Fruit fly (Drosophila melanogaster) whole organism, wandering third instar larva: ENCODE results near the gene Gba1b.

Source experiments
- Dif ChIP-seq: fragments of 200-275, 200-300 bp; sonication (Bioruptor generic); optimal IDR thresholded peaks from 2 replicates; lab custom pipeline; 2018; ENCODE audit warnings: missing biosample characterization, missing genetic modification characterization; ENCODE audit not compliant: partially characterized antibody
- brk ChIP-seq: fragments of 200-800 bp; sonication (Bioruptor generic); optimal IDR thresholded peaks from 2 replicates; lab custom pipeline; 2016; ENCODE audit warnings: missing biosample characterization, mild to moderate bottlenecking, missing genetic modification characterization
- lola ChIP-seq: fragments of >200 bp; optimal IDR thresholded peaks from 2 replicates; lab custom pipeline; 2017; ENCODE audit warnings: missing biosample characterization, missing genetic modification characterization
- psq ChIP-seq: fragments of 200-800 bp; sonication (Bioruptor generic); optimal IDR thresholded peaks from 3 replicates; lab custom pipeline; 2017; ENCODE audit warnings: missing biosample characterization, mild to moderate bottlenecking, missing genetic modification characterization, moderate library complexity
- usp ChIP-seq: fragments of >200 bp; optimal IDR thresholded peaks from 2 replicates; lab custom pipeline; 2017; ENCODE audit warnings: missing biosample characterization, missing genetic modification characterization

DNA sequence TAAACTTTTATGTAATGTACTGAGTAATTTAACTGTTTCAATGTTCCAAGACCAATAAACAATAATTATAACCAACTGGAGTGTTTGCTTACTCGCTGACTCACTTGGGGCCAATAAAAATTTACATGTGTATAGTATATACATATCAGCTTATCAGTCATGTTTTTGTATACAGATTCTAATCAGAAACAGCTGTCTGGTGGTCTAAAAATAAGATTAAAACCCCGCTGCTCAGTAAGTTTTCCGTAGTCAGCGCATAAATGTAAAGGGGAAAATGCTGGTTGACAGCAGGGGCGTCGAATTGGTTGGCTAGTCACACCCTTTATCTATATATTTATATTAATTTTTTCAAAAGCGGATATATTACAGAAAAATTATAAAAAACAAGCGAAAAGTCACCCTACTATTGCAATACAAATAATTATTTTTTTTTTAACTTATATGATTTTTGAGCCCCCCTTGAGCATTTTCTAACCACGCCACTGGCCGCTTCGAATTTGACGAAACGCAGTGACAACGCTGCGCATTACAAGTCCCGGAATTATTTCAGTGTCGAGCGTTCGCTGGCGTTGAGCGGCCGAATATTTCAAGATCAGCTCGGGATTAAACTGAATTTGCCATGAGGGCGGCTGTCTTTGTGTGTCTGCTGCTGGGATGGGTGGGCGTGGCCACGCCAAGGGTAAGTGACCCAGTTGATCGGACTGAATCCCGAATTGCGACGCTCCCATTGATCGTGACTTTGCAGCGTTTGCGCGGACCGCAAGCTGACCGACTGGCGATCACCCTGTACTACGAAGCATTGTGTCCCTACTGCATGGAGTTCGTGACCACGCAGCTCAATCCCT is 26.0 kb upstream of the Gba1b start, which contains the start of gene GILT2:
- no peak for TF ChIP-seq lola (GFP tag; lab: Kevin White, UChicago)
- TF ChIP-seq usp (GFP tag; lab: Kevin White, UChicago), result no peak
- TF ChIP-seq Dif, result peak; percentile 53
- TF ChIP-seq brk (GFP tag; lab: Kevin White, UChicago), result no peak
- TF ChIP-seq psq, result peak; percentile 86
